ENCODE assay signal across 1 fruit fly cellular context in the genomic region with DNA sequence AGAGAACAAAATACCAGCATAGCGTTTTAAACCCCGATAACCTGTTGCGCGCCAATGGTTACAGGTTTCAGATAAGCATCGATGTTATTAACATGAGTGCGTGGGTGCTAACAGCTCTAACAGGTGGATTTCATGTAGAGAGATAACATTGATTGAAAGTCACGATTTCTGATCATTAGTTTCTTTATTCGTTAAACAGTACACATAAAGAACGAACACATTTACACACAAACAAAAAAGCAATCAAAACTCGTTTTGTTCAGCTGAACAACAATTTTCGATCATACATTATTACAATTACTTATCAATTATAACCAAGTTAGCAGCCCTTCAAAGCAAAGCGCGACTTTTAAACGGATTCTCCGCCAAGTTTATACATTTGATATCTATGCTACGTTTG.
TF ChIP-seq lines count a peak whose summit lies in the region.

No protein-coding gene starts in this region.

TF ChIP-seq in whole organism, embryonic, 481 proteins besides CTCF, POLR2A, EP300 and RAD21 (continued from another document and continues in another):
- TF ChIP-seq esg (GFP tag; conservative IDR thresholded peaks at IDR 0.05; lab: Robert Waterston, UW) (peak; percentile 34; the same call in 1 of the 2 replicates), D19A (tag; optimal IDR thresholded peaks at IDR 0.05; lab: Kevin White, UChicago) (no peak), CG7839 (tag; optimal IDR thresholded peaks at IDR 0.05; lab: Kevin White, UChicago) (no peak), CG11695 (GFP tag; IDR thresholded peaks at IDR 0.05; lab: Robert Waterston, UW) (no peak), dmrt11E (tag; optimal IDR thresholded peaks at IDR 0.05; lab: Kevin White, UChicago) (no peak), CG33213 (GFP tag; optimal IDR thresholded peaks at IDR 0.05; lab: Kevin White, UChicago) (peak; percentile 14), CG31224 (GFP tag; IDR thresholded peaks at IDR 0.05; lab: Robert Waterston, UW) (no peak), Asciz (GFP tag; optimal IDR thresholded peaks at IDR 0.05; lab: Kevin White, UChicago) (no peak), CG6654 (GFP tag; optimal IDR thresholded peaks at IDR 0.05; lab: Kevin White, UChicago) (no peak), Taf1 (GFP tag; IDR thresholded peaks at IDR 0.05; lab: Robert Waterston, UW) (no peak), Dll (GFP tag; IDR thresholded peaks at IDR 0.05; lab: Robert Waterston, UW; ENCODE audit: partially characterized antibody) (peak; percentile 38; the same call in 1 of the 4 replicates), Bteb2 (GFP tag; optimal IDR thresholded peaks at IDR 0.05; lab: Kevin White, UChicago) (peak; percentile 13), CG16815 (GFP tag; optimal IDR thresholded peaks at IDR 0.05; lab: Kevin White, UChicago) (no peak), sug (tag; optimal IDR thresholded peaks at IDR 0.05; lab: Kevin White, UChicago) (peak; percentile 46), CG13287 (GFP tag; IDR thresholded peaks at IDR 0.05; lab: Robert Waterston, UW; ENCODE audit: partially characterized antibody) (peak; percentile 48; the same call in 1 of the 2 replicates), slbo (GFP tag; IDR thresholded peaks at IDR 0.05; lab: Robert Waterston, UW) (no peak; the same call in 1 of the 2 replicates), Eip74EF (GFP tag; optimal IDR thresholded peaks at IDR 0.05; lab: Kevin White, UChicago) (no peak), z (GFP tag; IDR thresholded peaks at IDR 0.05; lab: Robert Waterston, UW) (no peak), crp (GFP tag; optimal IDR thresholded peaks at IDR 0.05; lab: Kevin White, UChicago) (no peak), CG16779 (GFP tag; IDR thresholded peaks at IDR 0.05; lab: Robert Waterston, UW) (no peak), nmo (GFP tag; optimal IDR thresholded peaks at IDR 0.05; lab: Kevin White, UChicago) (peak; percentile 16), Optix (GFP tag; IDR thresholded peaks at IDR 0.05; lab: Robert Waterston, UW) (no peak), Bdp1 (GFP tag; optimal IDR thresholded peaks at IDR 0.05; lab: Kevin White, UChicago) (no peak), Nf-YB (GFP tag; optimal IDR thresholded peaks at IDR 0.05; lab: Kevin White, UChicago) (no peak), CG10979 (tag; optimal IDR thresholded peaks at IDR 0.05; lab: Kevin White, UChicago) (peak; percentile 16), CG5953 (GFP tag; IDR thresholded peaks at IDR 0.05; lab: Robert Waterston, UW) (no peak), zf30C (GFP tag; optimal IDR thresholded peaks at IDR 0.05; lab: Kevin White, UChicago) (no peak), phol (tag; optimal IDR thresholded peaks at IDR 0.05; lab: Kevin White, UChicago) (peak; percentile 35), HmgZ (tag; optimal IDR thresholded peaks at IDR 0.05; lab: Kevin White, UChicago) (peak; percentile 57), CG1647 (GFP tag; optimal IDR thresholded peaks at IDR 0.05; lab: Kevin White, UChicago) (peak; percentile 19), CG1792 (GFP tag; optimal IDR thresholded peaks at IDR 0.05; lab: Kevin White, UChicago) (peak; percentile 44), fru (optimal IDR thresholded peaks at IDR 0.05; lab: Kevin White, UChicago) (no peak), Camta (GFP tag; optimal IDR thresholded peaks at IDR 0.05; lab: Kevin White, UChicago) (peak; percentile 25), CG1602 (GFP tag; optimal IDR thresholded peaks at IDR 0.05; lab: Kevin White, UChicago) (no peak), CG1024 (GFP tag; IDR thresholded peaks at IDR 0.05; lab: Robert Waterston, UW) (no peak), CG12769 (tag; optimal IDR thresholded peaks at IDR 0.05; lab: Kevin White, UChicago) (no peak), Atf3 (GFP tag; optimal IDR thresholded peaks at IDR 0.05; lab: Kevin White, UChicago) (no peak), CG10431 (GFP tag; optimal IDR thresholded peaks at IDR 0.05; lab: Kevin White, UChicago) (no peak), disco-r (GFP tag; optimal IDR thresholded peaks at IDR 0.05; lab: Kevin White, UChicago) (no peak), ttk (GFP tag; IDR thresholded peaks at IDR 0.05; lab: Robert Waterston, UW) (no peak), Fer1 (GFP tag; optimal IDR thresholded peaks at IDR 0.05; lab: Kevin White, UChicago) (peak; percentile 72), vfl (GFP tag; optimal IDR thresholded peaks at IDR 0.05; lab: Kevin White, UChicago) (peak; percentile 13), stc (GFP tag; IDR thresholded peaks at IDR 0.05; lab: Robert Waterston, UW) (peak; percentile 34; the same call in 1 of the 2 replicates), Rfx (GFP tag; IDR thresholded peaks at IDR 0.05; lab: Robert Waterston, UW) (peak; percentile 36), sim (GFP tag; IDR thresholded peaks at IDR 0.05; lab: Robert Waterston, UW) (no peak), CG30403 (GFP tag; optimal IDR thresholded peaks at IDR 0.05; lab: Kevin White, UChicago) (peak; percentile 47), CG14050 (GFP tag; IDR thresholded peaks at IDR 0.05; lab: Robert Waterston, UW) (no peak), grn (GFP tag; optimal IDR thresholded peaks at IDR 0.05; lab: Kevin White, UChicago) (peak; percentile 100), CG13424 (tag; optimal IDR thresholded peaks at IDR 0.05; lab: Kevin White, UChicago) (peak; percentile 45), ato (GFP tag; IDR thresholded peaks at IDR 0.05; lab: Robert Waterston, UW; ENCODE audit: partially characterized antibody) (no peak), Hey (tag; optimal IDR thresholded peaks at IDR 0.05; lab: Kevin White, UChicago) (no peak), cg (GFP tag; optimal IDR thresholded peaks at IDR 0.05; lab: Kevin White, UChicago) (no peak), gro (GFP tag; optimal IDR thresholded peaks at IDR 0.05; lab: Kevin White, UChicago) (peak; percentile 74), pum (GFP tag; optimal IDR thresholded peaks at IDR 0.05; lab: Kevin White, UChicago) (no peak), al (GFP tag; IDR thresholded peaks at IDR 0.05; lab: Robert Waterston, UW) (no peak), CG14441 (GFP tag; IDR thresholded peaks at IDR 0.05; lab: Robert Waterston, UW) (no peak), CG9609 (GFP tag; optimal IDR thresholded peaks at IDR 0.05; lab: Kevin White, UChicago) (no peak), ab (GFP tag; optimal IDR thresholded peaks at IDR 0.05; lab: Kevin White, UChicago) (no peak), CG12219 (GFP tag; optimal IDR thresholded peaks at IDR 0.05; lab: Kevin White, UChicago) (no peak), wor (GFP tag; IDR thresholded peaks at IDR 0.05; lab: Robert Waterston, UW) (no peak), CG6689 (GFP tag; IDR thresholded peaks at IDR 0.05; lab: Robert Waterston, UW) (no peak), lbe (GFP tag; optimal IDR thresholded peaks at IDR 0.05; lab: Kevin White, UChicago) (peak; percentile 66), ro (GFP tag; IDR thresholded peaks at IDR 0.05; lab: Robert Waterston, UW) (no peak), CG18476 (GFP tag; optimal IDR thresholded peaks at IDR 0.05; lab: Kevin White, UChicago) (no peak), BtbVII (GFP tag; optimal IDR thresholded peaks at IDR 0.05; lab: Kevin White, UChicago) (no peak), CG7372 (GFP tag; IDR thresholded peaks at IDR 0.05; lab: Robert Waterston, UW) (no peak), pb (GFP tag; optimal IDR thresholded peaks at IDR 0.05; lab: Kevin White, UChicago) (no peak), ems (GFP tag; optimal IDR thresholded peaks at IDR 0.05; lab: Kevin White, UChicago) (peak; percentile 48), Hr51 (GFP tag; optimal IDR thresholded peaks at IDR 0.05; lab: Kevin White, UChicago) (no peak), Hr39 (optimal IDR thresholded peaks at IDR 0.05; lab: Kevin White, UChicago) (no peak), trem (tag; optimal IDR thresholded peaks at IDR 0.05; lab: Kevin White, UChicago) (peak; percentile 98), nom (GFP tag; optimal IDR thresholded peaks at IDR 0.05; lab: Kevin White, UChicago) (no peak), chn (GFP tag; optimal IDR thresholded peaks at IDR 0.05; lab: Kevin White, UChicago) (no peak), Lhr (GFP tag; optimal IDR thresholded peaks at IDR 0.05; lab: Kevin White, UChicago) (no peak), MBD-R2 (GFP tag; IDR thresholded peaks at IDR 0.05; lab: Robert Waterston, UW) (no peak; the same call in 1 of the 2 replicates), en (GFP tag; optimal IDR thresholded peaks at IDR 0.05; lab: Kevin White, UChicago) (no peak), ftz-f1 (GFP tag; optimal IDR thresholded peaks at IDR 0.05; lab: Kevin White, UChicago) (no peak), Gsc (GFP tag; IDR thresholded peaks at IDR 0.05; lab: Robert Waterston, UW) (no peak), CG33557 (GFP tag; optimal IDR thresholded peaks at IDR 0.05; lab: Kevin White, UChicago) (no peak), Sry-β (GFP tag; optimal IDR thresholded peaks at IDR 0.05; lab: Kevin White, UChicago) (no peak), CG18619 (GFP tag; optimal IDR thresholded peaks at IDR 0.05; lab: Kevin White, UChicago) (no peak), Ptx1 (GFP tag; IDR thresholded peaks at IDR 0.05; lab: Robert Waterston, UW) (no peak), org-1 (GFP tag; optimal IDR thresholded peaks at IDR 0.05; lab: Kevin White, UChicago) (no peak), sc (optimal IDR thresholded peaks at IDR 0.05; lab: Kevin White, UChicago) (no peak), sc (GFP tag; optimal IDR thresholded peaks at IDR 0.05; lab: Kevin White, UChicago) (no peak), bowl (GFP tag; IDR thresholded peaks at IDR 0.05; lab: Robert Waterston, UW) (no peak), usp (GFP tag; optimal IDR thresholded peaks at IDR 0.05; lab: Kevin White, UChicago) (no peak), CG12104 (GFP tag; optimal IDR thresholded peaks at IDR 0.05; lab: Kevin White, UChicago) (no peak), CG7786 (GFP tag; optimal IDR thresholded peaks at IDR 0.05; lab: Kevin White, UChicago) (no peak), Ets97D (GFP tag; optimal IDR thresholded peaks at IDR 0.05; lab: Kevin White, UChicago) (peak; percentile 49), Sry-δ (GFP tag; optimal IDR thresholded peaks at IDR 0.05; lab: Kevin White, UChicago) (peak; percentile 37), CG8281 (tag; optimal IDR thresholded peaks at IDR 0.05; lab: Kevin White, UChicago) (no peak), maf-S (GFP tag; optimal IDR thresholded peaks at IDR 0.05; lab: Kevin White, UChicago) (peak; percentile 10), CG31365 (tag; optimal IDR thresholded peaks at IDR 0.05; lab: Kevin White, UChicago) (no peak), CG4617 (GFP tag; optimal IDR thresholded peaks at IDR 0.05; lab: Kevin White, UChicago; ENCODE audit: borderline replicate concordance) (no peak), mld (GFP tag; IDR thresholded peaks at IDR 0.05; lab: Robert Waterston, UW; ENCODE audit: partially characterized antibody) (no peak), Meics (GFP tag; optimal IDR thresholded peaks at IDR 0.05; lab: Kevin White, UChicago) (no peak), Xrp1 (GFP tag; IDR thresholded peaks at IDR 0.05; lab: Robert Waterston, UW) (no peak; the same call in 1 of the 2 replicates), crc (GFP tag; optimal IDR thresholded peaks at IDR 0.05; lab: Kevin White, UChicago) (peak; percentile 4), CG8388 (GFP tag; optimal IDR thresholded peaks at IDR 0.05; lab: Kevin White, UChicago) (no peak), CG1603 (tag; optimal IDR thresholded peaks at IDR 0.05; lab: Kevin White, UChicago) (peak; percentile 71), CG4424 (GFP tag; optimal IDR thresholded peaks at IDR 0.05; lab: Kevin White, UChicago) (no peak), Pdp1 (GFP tag; optimal IDR thresholded peaks at IDR 0.05; lab: Kevin White, UChicago) (peak; percentile 31 to 43), CoRest (tag; optimal IDR thresholded peaks at IDR 0.05; lab: Kevin White, UChicago) (no peak), CG4328 (GFP tag; optimal IDR thresholded peaks at IDR 0.05; lab: Kevin White, UChicago) (no peak), Tbp (GFP tag; optimal IDR thresholded peaks at IDR 0.05; lab: Kevin White, UChicago) (no peak), CG10366 (GFP tag; IDR thresholded peaks at IDR 0.05; lab: Robert Waterston, UW) (no peak), GATAe (GFP tag; conservative IDR thresholded peaks at IDR 0.05; lab: Robert Waterston, UW) (no peak), Hmx (GFP tag; optimal IDR thresholded peaks at IDR 0.05; lab: Kevin White, UChicago) (no peak), Ssrp (tag; optimal IDR thresholded peaks at IDR 0.05; lab: Kevin White, UChicago) (no peak), CG13624 (GFP tag; optimal IDR thresholded peaks at IDR 0.05; lab: Kevin White, UChicago) (peak; percentile 65), pnt (GFP tag; optimal IDR thresholded peaks at IDR 0.05; lab: Kevin White, UChicago) (no peak), CG3995 (GFP tag; optimal IDR thresholded peaks at IDR 0.05; lab: Kevin White, UChicago) (peak; percentile 96), fu2 (GFP tag; optimal IDR thresholded peaks at IDR 0.05; lab: Kevin White, UChicago) (no peak), Adf1 (GFP tag; IDR thresholded peaks at IDR 0.05; lab: Robert Waterston, UW) (no peak), Doc3 (GFP tag; IDR thresholded peaks at IDR 0.05; lab: Robert Waterston, UW; ENCODE audit: partially characterized antibody) (0 out of 3 replicates have a peak, but pooled peaks have one; percentile 17), CG1832 (GFP tag; optimal IDR thresholded peaks at IDR 0.05; lab: Kevin White, UChicago) (no peak), CG10543 (GFP tag; optimal IDR thresholded peaks at IDR 0.05; lab: Kevin White, UChicago) (no peak), ara (GFP tag; IDR thresholded peaks at IDR 0.05; lab: Robert Waterston, UW) (no peak), dati (GFP tag; IDR thresholded peaks at IDR 0.05; lab: Robert Waterston, UW) (no peak), repo (GFP tag; optimal IDR thresholded peaks at IDR 0.05; lab: Kevin White, UChicago) (no peak), NFAT (GFP tag; IDR thresholded peaks at IDR 0.05; lab: Robert Waterston, UW) (no peak), gce (GFP tag; IDR thresholded peaks at IDR 0.05; lab: Robert Waterston, UW) (no peak), CG17802 (tag; optimal IDR thresholded peaks at IDR 0.05; lab: Kevin White, UChicago) (no peak), Neu2 (GFP tag; optimal IDR thresholded peaks at IDR 0.05; lab: Kevin White, UChicago; ENCODE audit: borderline replicate concordance) (no peak), dysf (GFP tag; IDR thresholded peaks at IDR 0.05; lab: Robert Waterston, UW) (no peak), tio (GFP tag; optimal IDR thresholded peaks at IDR 0.05; lab: Kevin White, UChicago) (no peak), Vsx1 (GFP tag; optimal IDR thresholded peaks at IDR 0.05; lab: Kevin White, UChicago) (no peak), pita (GFP tag; optimal IDR thresholded peaks at IDR 0.05; lab: Kevin White, UChicago) (no peak), CG10209 (GFP tag; optimal IDR thresholded peaks at IDR 0.05; lab: Kevin White, UChicago) (no peak), p53 (GFP tag; optimal IDR thresholded peaks at IDR 0.05; lab: Kevin White, UChicago) (no peak), ERR (GFP tag; optimal IDR thresholded peaks at IDR 0.05; lab: Kevin White, UChicago) (peak; percentile 33)
